Worm (Caenorhabditis elegans): ENCODE results near the gene lap-2.

The lap-2 gene

ce11 chrV:13081197-13081747 is 37.8 kb downstream of the lap-2 start (continued):
- TF ChIP-seq nhr-237 (tag; optimal IDR thresholded peaks at IDR 0.05) = no peak
- TF ChIP-seq zag-1 (tag; optimal IDR thresholded peaks at IDR 0.05) = no peak
- no peak for TF ChIP-seq mxl-2 (GFP tag; conservative IDR thresholded peaks at IDR 0.05)
- no peak for TF ChIP-seq spr-3 (GFP tag; optimal IDR thresholded peaks at IDR 0.05)
- TF ChIP-seq daf-19 (GFP tag; conservative IDR thresholded peaks at IDR 0.05) = no peak
- peak; percentile 90 for TF ChIP-seq hlh-11 (tag; optimal IDR thresholded peaks at IDR 0.05)
- peak; percentile 91 for TF ChIP-seq mxl-3 (GFP tag; optimal IDR thresholded peaks at IDR 0.05)
- TF ChIP-seq F37D6.2 (tag; optimal IDR thresholded peaks at IDR 0.05) = no peak
- no peak for TF ChIP-seq daf-12 (tag; optimal IDR thresholded peaks at IDR 0.05)
- no peak for TF ChIP-seq ztf-11 (tag; optimal IDR thresholded peaks at IDR 0.05)
- peak; percentile 90 for TF ChIP-seq nhr-48 (tag; optimal IDR thresholded peaks at IDR 0.05)
- TF ChIP-seq nhr-42 (GFP tag; IDR thresholded peaks at IDR 0.05) = no peak
- TF ChIP-seq unc-39 (tag; optimal IDR thresholded peaks at IDR 0.05) = no peak
- peak; percentile 60 for TF ChIP-seq nhr-76 (tag; optimal IDR thresholded peaks at IDR 0.05)
- TF ChIP-seq mdl-1 (tag; optimal IDR thresholded peaks at IDR 0.05) = peak; percentile 78 to 94
- TF ChIP-seq dve-1 (tag; optimal IDR thresholded peaks at IDR 0.05; ENCODE audit: insufficient read depth) = peak; percentile 94
- no peak for TF ChIP-seq set-16 (GFP tag; IDR thresholded peaks at IDR 0.05)
- no peak for TF ChIP-seq R02D3.7 (tag; optimal IDR thresholded peaks at IDR 0.05)
- TF ChIP-seq nhr-25 (tag; optimal IDR thresholded peaks at IDR 0.05; ENCODE audit: borderline replicate concordance, insufficient read depth) = peak; percentile 78
- no peak for TF ChIP-seq ceh-28 (tag; optimal IDR thresholded peaks at IDR 0.05)
- peak; percentile 71 for TF ChIP-seq mep-1 (tag; optimal IDR thresholded peaks at IDR 0.05)
- TF ChIP-seq tag-97 (GFP tag; IDR thresholded peaks at IDR 0.05) = no peak
- TF ChIP-seq aly-2 (tag; optimal IDR thresholded peaks at IDR 0.05) = no peak
- no peak for TF ChIP-seq saeg-2 (GFP tag; IDR thresholded peaks at IDR 0.05)
- no peak for TF ChIP-seq zip-11 (GFP tag; IDR thresholded peaks at IDR 0.05)
- no peak for TF ChIP-seq spr-1 (tag; optimal IDR thresholded peaks at IDR 0.05)
- TF ChIP-seq ces-1 (GFP tag; optimal IDR thresholded peaks at IDR 0.05) = no peak
- no peak for TF ChIP-seq attf-4 (tag; optimal IDR thresholded peaks at IDR 0.05)
- peak; percentile 23 for TF ChIP-seq pqm-1 (tag; optimal IDR thresholded peaks at IDR 0.05)
- TF ChIP-seq Y75B8A.6 (GFP tag; IDR thresholded peaks at IDR 0.05) = no peak
- TF ChIP-seq arid-1 (GFP tag; conservative IDR thresholded peaks at IDR 0.05) = no peak
- TF ChIP-seq gei-8 (GFP tag; optimal IDR thresholded peaks at IDR 0.05) = peak; percentile 79
- no peak for TF ChIP-seq ceh-44 (GFP tag; IDR thresholded peaks at IDR 0.05)
- no peak for TF ChIP-seq T26A8.4 (GFP tag; IDR thresholded peaks at IDR 0.05)
- no peak; the same call in none of the 2 replicates for TF ChIP-seq ceh-20 (GFP tag; IDR thresholded peaks at IDR 0.05)
- no peak for TF ChIP-seq lin-38 (GFP tag; IDR thresholded peaks at IDR 0.05)
- no peak for TF ChIP-seq mes-2 (tag; optimal IDR thresholded peaks at IDR 0.05; ENCODE audit: poor library complexity, severe bottlenecking)
- TF ChIP-seq zfp-3 (GFP tag; conservative IDR thresholded peaks at IDR 0.05) = no peak
- peak; percentile 47; the same call in 1 of the 2 replicates for TF ChIP-seq lin-1 (GFP tag; IDR thresholded peaks at IDR 0.05)
- peak; percentile 91 for TF ChIP-seq aha-1 (tag)
- no peak for TF ChIP-seq Y5F2A.4 (GFP tag; optimal IDR thresholded peaks at IDR 0.05)
- TF ChIP-seq lsy-2 (tag; optimal IDR thresholded peaks at IDR 0.05) = peak; percentile 47 to 51
- TF ChIP-seq zfp-2 (tag; optimal IDR thresholded peaks at IDR 0.05) = no peak
- TF ChIP-seq Y48G9A.11 (GFP tag; IDR thresholded peaks at IDR 0.05) = no peak
- TF ChIP-seq daf-8 (GFP tag; IDR thresholded peaks at IDR 0.05) = no peak
- TF ChIP-seq madf-9 (GFP tag; conservative IDR thresholded peaks at IDR 0.05) = no peak
- no peak for TF ChIP-seq madf-5 (GFP tag; IDR thresholded peaks at IDR 0.05)
- TF ChIP-seq hif-1 (tag; optimal IDR thresholded peaks at IDR 0.05) = peak in 1 of 2 experiments; percentile 7
- no peak for TF ChIP-seq lin-39 (tag; optimal IDR thresholded peaks at IDR 0.05)
- no peak for TF ChIP-seq D1046.2 (GFP tag; IDR thresholded peaks at IDR 0.05)
- peak; percentile 20 for TF ChIP-seq T20F7.1 (GFP tag; optimal IDR thresholded peaks at IDR 0.05)
